Worm (Caenorhabditis elegans) whole organism, late embryonic: ENCODE measurements around the gene C36B7.2.

Experiments
- F13H6.1 ChIP-seq: sonication (generic microtip); optimal IDR thresholded peaks from 2 replicates; lab custom pipeline; 2016; ENCODE audit warnings: missing genetic modification characterization, missing compliant biosample characterization
- ahr-1 ChIP-seq: sonication (generic microtip); optimal IDR thresholded peaks from 2 replicates; lab custom pipeline; 2016; ENCODE audit warnings: missing genetic modification characterization, missing compliant biosample characterization
- ceh-2 ChIP-seq: sonication (generic microtip); optimal IDR thresholded peaks from 2 replicates; lab custom pipeline; 2016; ENCODE audit warnings: missing genotype, missing genetic modification characterization, missing compliant biosample characterization
- dmd-4 ChIP-seq: sonication (generic microtip); optimal IDR thresholded peaks from 2 replicates; lab custom pipeline; 2016; ENCODE audit warnings: borderline replicate concordance, missing genetic modification characterization, missing compliant biosample characterization
- fax-1 ChIP-seq: sonication (generic microtip); optimal IDR thresholded peaks from 2 replicates; lab custom pipeline; 2016; ENCODE audit warnings: missing genotype, missing genetic modification characterization, missing compliant biosample characterization
- hlh-8 ChIP-seq: sonication (generic microtip); optimal IDR thresholded peaks from 2 replicates; lab custom pipeline; 2016; ENCODE audit warnings: missing genotype, missing genetic modification characterization, missing compliant biosample characterization
- nfya-1 ChIP-seq: sonication (generic microtip); optimal IDR thresholded peaks from 2 replicates; lab custom pipeline; 2017; ENCODE audit warnings: missing genetic modification characterization, mild to moderate bottlenecking, missing compliant biosample characterization, antibody characterized with exemption, moderate library complexity
- pha-2 ChIP-seq: sonication (generic microtip); optimal IDR thresholded peaks from 2 replicates; lab custom pipeline; 2017; ENCODE audit warnings: mild to moderate bottlenecking, missing genetic modification characterization, missing compliant biosample characterization
- pha-4 ChIP-seq: fragments of 150-350 bp; optimal IDR thresholded peaks from 2 replicates; lab custom pipeline; 2018; ENCODE audit warnings: missing biosample characterization, missing genetic modification reagents, missing genetic modification characterization
- rnt-1 ChIP-seq: sonication (generic microtip); optimal IDR thresholded peaks from 2 replicates; lab custom pipeline; 2016; ENCODE audit warnings: missing genetic modification characterization, missing compliant biosample characterization
- unc-3 ChIP-seq, 2 experiments: fragments of 200-800 bp in 1 of 2; sonication (Bioruptor generic) in 1 of 2; sonication (generic microtip) in 1 of 2; conservative IDR thresholded peaks in 1 of 2; optimal IDR thresholded peaks in 1 of 2; 2 replicates each; pipeline versions ENCODE4 v1.3.6 to Lab custom; 2016 to 2022; ENCODE audit warnings: missing compliant biosample characterization in 2 of 2, missing genetic modification characterization in 2 of 2, missing genetic modification reagents in 1 of 2

ce11 chrX:7057357-7057756, 48.8 kb upstream of the C36B7.2 start, which contains the start of gene B0403.5:
- TF ChIP-seq ceh-2 (tag; lab: Kevin White, UChicago) (no peak), unc-3 (GFP tag; conservative IDR thresholded peaks at IDR 0.05; lab: Robert Waterston, UW) (no peak), unc-3 (tag; optimal IDR thresholded peaks at IDR 0.05; lab: Kevin White, UChicago) (no peak), pha-2 (tag; lab: Kevin White, UChicago) (no peak), dmd-4 (tag; lab: Kevin White, UChicago) (no peak), F13H6.1 (no peak), fax-1 (tag; lab: Kevin White, UChicago) (no peak), pha-4 (no peak), rnt-1 (tag; lab: Kevin White, UChicago) (no peak), nfya-1 (tag; lab: Kevin White, UChicago) (no peak), hlh-8 (tag; lab: Kevin White, UChicago) (no peak), ahr-1 (no peak)
